Fruit fly (Drosophila melanogaster) whole organism, embryonic: Measurements from ENCODE around the gene Nepl3.

Source experiments
- Atf3 ChIP-seq: fragments of 200-800 bp; sonication (Bioruptor generic); optimal IDR thresholded peaks from 3 replicates; lab custom pipeline; 2016; ENCODE audit warnings: missing biosample characterization, missing genetic modification characterization
- Atf6 ChIP-seq: fragments of 200-800 bp; sonication (Bioruptor generic); IDR thresholded peaks from 2 replicates; pipeline ENCODE4 v1.3.6; 2022; ENCODE audit warnings: missing biosample characterization, missing genetic modification characterization
- BEAF-32 ChIP-seq: fragments of 200-800 bp; sonication (Bioruptor generic); optimal IDR thresholded peaks from 3 replicates; lab custom pipeline; 2017; ENCODE audit warnings: missing biosample characterization, missing genetic modification characterization, mild to moderate bottlenecking, moderate library complexity, missing genetic modification reagents
- CG10147 ChIP-seq: fragments of 200-800 bp; sonication (Bioruptor generic); optimal IDR thresholded peaks from 2 replicates; lab custom pipeline; 2019; ENCODE audit warnings: missing biosample characterization, mild to moderate bottlenecking, missing genetic modification characterization, moderate library complexity
- CG10431 ChIP-seq: fragments of 200-800 bp; sonication (Bioruptor generic); optimal IDR thresholded peaks from 3 replicates; lab custom pipeline; 2018; ENCODE audit warnings: missing biosample characterization, mild to moderate bottlenecking, missing genetic modification characterization
- CG10543 ChIP-seq: fragments of 200-800 bp; sonication (Bioruptor generic); optimal IDR thresholded peaks from 3 replicates; lab custom pipeline; 2017; ENCODE audit warnings: missing biosample characterization, mild to moderate bottlenecking, missing genetic modification characterization, moderate library complexity
- CG11504 ChIP-seq: fragments of 200-800 bp; sonication (Bioruptor generic); optimal IDR thresholded peaks from 3 replicates; lab custom pipeline; 2019; ENCODE audit warnings: missing biosample characterization, mild to moderate bottlenecking, missing genetic modification characterization, moderate library complexity
- CG13287 ChIP-seq: fragments of 200-800 bp; sonication (Bioruptor generic); IDR thresholded peaks from 2 replicates; pipeline ENCODE4 v1.3.6; 2022; ENCODE audit warnings: missing biosample characterization, missing genetic modification characterization; ENCODE audit not compliant: partially characterized antibody
- CG15269 ChIP-seq: fragments of 200-800 bp; sonication (Bioruptor generic); optimal IDR thresholded peaks from 2 replicates; lab custom pipeline; 2018; ENCODE audit warnings: missing biosample characterization, mild to moderate bottlenecking, missing genetic modification characterization, moderate library complexity
- CG1603 ChIP-seq: fragments of 200-800 bp; sonication (Bioruptor generic); optimal IDR thresholded peaks from 2 replicates; lab custom pipeline; 2019; ENCODE audit warnings: missing biosample characterization, mild to moderate bottlenecking, missing genetic modification characterization, moderate library complexity
- CG18262 ChIP-seq: fragments of 200-800 bp; optimal IDR thresholded peaks from 3 replicates; lab custom pipeline; 2019; ENCODE audit warnings: missing biosample characterization, mild to moderate bottlenecking, missing genetic modification characterization, moderate library complexity
- CG18599 ChIP-seq: fragments of 200-800 bp; sonication (Bioruptor generic); optimal IDR thresholded peaks from 3 replicates; lab custom pipeline; 2017; ENCODE audit warnings: missing biosample characterization, missing genetic modification characterization, mild to moderate bottlenecking, moderate library complexity, missing genetic modification reagents
- CG18764 ChIP-seq: fragments of 200-800 bp; sonication (Bioruptor generic); optimal IDR thresholded peaks from 3 replicates; lab custom pipeline; 2016; ENCODE audit warnings: missing biosample characterization, missing genetic modification characterization
- CG3163 ChIP-seq: fragments of 200-800 bp; sonication (Bioruptor generic); optimal IDR thresholded peaks from 3 replicates; lab custom pipeline; 2016; ENCODE audit warnings: missing biosample characterization, missing genetic modification characterization
- CG32532 ChIP-seq: fragments of 200-800 bp; sonication (Bioruptor generic); IDR thresholded peaks from 2 replicates; pipeline ENCODE4 v1.3.6; 2022; ENCODE audit warnings: missing biosample characterization, missing genetic modification characterization
- CG34376 ChIP-seq: fragments of 200-800 bp; sonication (Bioruptor generic); optimal IDR thresholded peaks from 2 replicates; lab custom pipeline; 2018; ENCODE audit warnings: missing biosample characterization, mild to moderate bottlenecking, missing genetic modification characterization
- CG7987 ChIP-seq: fragments of 200-800 bp; sonication (Bioruptor generic); optimal IDR thresholded peaks from 2 replicates; lab custom pipeline; 2018; ENCODE audit warnings: missing biosample characterization, mild to moderate bottlenecking, missing genetic modification characterization, moderate library complexity
- CG8290 ChIP-seq, 3 experiments: fragments of 200-800 bp; sonication (Bioruptor generic); optimal IDR thresholded peaks; 2 replicates each; lab custom pipeline; 2016 to 2019; ENCODE audit warnings: missing biosample characterization in 3 of 3, missing genetic modification characterization in 3 of 3, mild to moderate bottlenecking in 2 of 3, moderate library complexity in 1 of 3
- CG8478 ChIP-seq: fragments of >200 bp; optimal IDR thresholded peaks from 2 replicates; lab custom pipeline; 2018
- CG9609 ChIP-seq: fragments of 200-800 bp; sonication (Bioruptor generic); optimal IDR thresholded peaks from 3 replicates; lab custom pipeline; 2016; ENCODE audit warnings: missing biosample characterization, missing genetic modification characterization
- CkIIα-i1 ChIP-seq: fragments of 200-800 bp; sonication (Bioruptor generic); IDR thresholded peaks from 2 replicates; pipeline ENCODE4 v1.3.6; 2022; ENCODE audit warnings: missing biosample characterization, missing genetic modification characterization
- Med ChIP-seq: fragments of 200-800 bp; sonication (Bioruptor generic); peaks from one replicate; lab custom pipeline; 2016; ENCODE audit warnings: missing biosample characterization, missing genetic modification characterization, mild to moderate bottlenecking, inconsistent platforms, moderate library complexity
- NC2α ChIP-seq: fragments of 200-800 bp; sonication (Bioruptor generic); optimal IDR thresholded peaks from 2 replicates; lab custom pipeline; 2016; ENCODE audit warnings: missing biosample characterization, missing genetic modification characterization
- NC2β ChIP-seq: fragments of 200-800 bp; sonication (Bioruptor generic); optimal IDR thresholded peaks from 2 replicates; lab custom pipeline; 2016; ENCODE audit warnings: missing biosample characterization, missing genetic modification characterization
- NFAT ChIP-seq: fragments of 200-800 bp; sonication (Bioruptor generic); IDR thresholded peaks from 2 replicates; pipeline ENCODE4 v1.3.6; 2022; ENCODE audit warnings: missing biosample characterization, missing genetic modification characterization
- Scr ChIP-seq: fragments of 200-800 bp; sonication (Bioruptor generic); IDR thresholded peaks from 2 replicates; pipeline ENCODE4 v1.3.6; 2022; ENCODE audit warnings: missing biosample characterization, missing genetic modification characterization; ENCODE audit not compliant: partially characterized antibody
- Sry-δ ChIP-seq: fragments of 200-800 bp; sonication (Bioruptor generic); optimal IDR thresholded peaks from 2 replicates; lab custom pipeline; 2016; ENCODE audit warnings: missing biosample characterization, missing genetic modification characterization
- Tbp ChIP-seq: fragments of >200 bp; optimal IDR thresholded peaks from 2 replicates; lab custom pipeline; 2018; ENCODE audit warnings: missing biosample characterization, missing genetic modification characterization
- Trl ChIP-seq, 3 experiments: fragments of >200 bp in 2 of 3; fragments of 200-800 bp in 1 of 3; sonication (Bioruptor generic) in 1 of 3; optimal IDR thresholded peaks; 2 replicates in 1 of 3; 3 replicates in 2 of 3; lab custom pipeline; 2016 to 2017; ENCODE audit warnings: missing biosample characterization in 1 of 3, missing genetic modification characterization in 1 of 3
- Xbp1 ChIP-seq: fragments of 200-800 bp; sonication (Bioruptor generic); optimal IDR thresholded peaks from 3 replicates; lab custom pipeline; 2016; ENCODE audit warnings: missing biosample characterization, mild to moderate bottlenecking, missing genetic modification characterization
- YL-1 ChIP-seq: fragments of 200-800 bp; sonication (Bioruptor generic); optimal IDR thresholded peaks from 3 replicates; lab custom pipeline; 2017; ENCODE audit warnings: missing biosample characterization, mild to moderate bottlenecking, missing genetic modification characterization
- ap ChIP-seq: fragments of 200-800 bp; sonication (Bioruptor generic); IDR thresholded peaks from 2 replicates; pipeline ENCODE4 v1.3.6; 2022; ENCODE audit warnings: missing biosample characterization, missing genetic modification characterization
- ase ChIP-seq: fragments of 200-800 bp; sonication (Bioruptor generic); IDR thresholded peaks from 3 replicates; pipeline ENCODE4 v1.3.6; 2022; ENCODE audit warnings: missing biosample characterization, missing genetic modification characterization
- bsh ChIP-seq, 2 experiments: fragments of 200-800 bp; sonication (Bioruptor generic); optimal IDR thresholded peaks; 2 replicates each; lab custom pipeline; 2017 to 2018; ENCODE audit warnings: mild to moderate bottlenecking in 2 of 2, missing biosample characterization in 2 of 2, missing genetic modification characterization in 2 of 2, moderate library complexity in 1 of 2
- cato ChIP-seq: fragments of 200-800 bp; sonication (Bioruptor generic); optimal IDR thresholded peaks from 2 replicates; lab custom pipeline; 2016; ENCODE audit warnings: missing biosample characterization, missing genetic modification characterization, borderline replicate concordance
- ci ChIP-seq: fragments of 200-800 bp; sonication (Bioruptor generic); IDR thresholded peaks from 3 replicates; pipeline ENCODE4 v1.3.6; 2022; ENCODE audit warnings: missing biosample characterization, missing genetic modification characterization
- dpn ChIP-seq, 2 experiments: fragments of 200-800 bp; sonication (Bioruptor generic); optimal IDR thresholded peaks; 3 replicates each; lab custom pipeline; 2016; ENCODE audit warnings: missing biosample characterization in 2 of 2, missing genetic modification characterization in 2 of 2
- gem ChIP-seq: fragments of 200-800 bp; sonication (Bioruptor generic); optimal IDR thresholded peaks from 2 replicates; lab custom pipeline; 2019; ENCODE audit warnings: missing biosample characterization, mild to moderate bottlenecking, missing genetic modification characterization, moderate library complexity
- inv ChIP-seq: fragments of 200-800 bp; sonication (Bioruptor generic); IDR thresholded peaks from 2 replicates; pipeline ENCODE4 v1.3.6; 2022; ENCODE audit warnings: missing biosample characterization, missing genetic modification characterization; ENCODE audit not compliant: partially characterized antibody
- lab ChIP-seq: fragments of 200-800 bp; sonication (Bioruptor generic); optimal IDR thresholded peaks from 3 replicates; lab custom pipeline; 2017; ENCODE audit warnings: missing biosample characterization, missing genetic modification characterization, mild to moderate bottlenecking, moderate library complexity, missing genetic modification reagents
- nerfin-2 ChIP-seq: fragments of 200-800 bp; sonication (Bioruptor generic); IDR thresholded peaks from 2 replicates; pipeline ENCODE4 v1.3.6; 2022; ENCODE audit warnings: missing biosample characterization, missing genetic modification characterization; ENCODE audit not compliant: partially characterized antibody
- nmo ChIP-seq: fragments of 200-800 bp; sonication (Bioruptor generic); optimal IDR thresholded peaks from 2 replicates; lab custom pipeline; 2018; ENCODE audit warnings: missing biosample characterization, mild to moderate bottlenecking, missing genetic modification characterization, moderate library complexity
- stc ChIP-seq: fragments of 200-800 bp; sonication (Bioruptor generic); IDR thresholded peaks from 2 replicates; pipeline ENCODE4 v1.3.6; 2022; ENCODE audit warnings: missing biosample characterization, missing genetic modification characterization
- tgo ChIP-seq: fragments of 200-800 bp; sonication (Bioruptor generic); IDR thresholded peaks from 3 replicates; pipeline ENCODE4 v1.3.6; 2022; ENCODE audit warnings: missing biosample characterization, missing genetic modification characterization
- twi ChIP-seq: fragments of 200-800 bp; optimal IDR thresholded peaks from 2 replicates; lab custom pipeline; 2019; ENCODE audit warnings: missing biosample characterization, mild to moderate bottlenecking, missing genetic modification characterization, moderate library complexity
- vnd ChIP-seq: fragments of 200-800 bp; sonication (Bioruptor generic); IDR thresholded peaks from 3 replicates; pipeline ENCODE4 v1.3.6; 2022; ENCODE audit warnings: missing biosample characterization, missing genetic modification characterization; ENCODE audit not compliant: partially characterized antibody
- wdn ChIP-seq: fragments of 200-800 bp; sonication (Bioruptor generic); IDR thresholded peaks from 2 replicates; pipeline ENCODE4 v1.3.6; 2022; ENCODE audit warnings: missing biosample characterization, missing genetic modification characterization

The Nepl3 gene

dm6 chr2L:5070797-5071579 is 12.9 kb upstream of the Nepl3 start, which contains the start of gene RpL37A (continued):
- TF ChIP-seq CG10147 (peak; percentile 67), CG7987 (GFP tag; lab: Kevin White, UChicago) (peak; percentile 96), CG15269 (tag; lab: Kevin White, UChicago) (peak; percentile 57), lab (GFP tag; lab: Kevin White, UChicago) (peak; percentile 94), CG10431 (peak; percentile 85), NC2α (GFP tag; lab: Kevin White, UChicago) (peak; percentile 73), CG1603 (tag; lab: Kevin White, UChicago) (peak; percentile 76), CG8290 (GFP tag; optimal IDR thresholded peaks at IDR 0.05; lab: Kevin White, UChicago) (peak; percentile 86), CG8290 (tag; optimal IDR thresholded peaks at IDR 0.05; lab: Kevin White, UChicago) (peak; percentile 81 to 89), vnd (no peak), ase (GFP tag; lab: Robert Waterston, UW) (peak; percentile 57; the same call in 1 of the 3 replicates), nerfin-2 (no peak), gem (no peak), ci (GFP tag; lab: Robert Waterston, UW) (peak; percentile 96), Trl (optimal IDR thresholded peaks at IDR 0.05; lab: Kevin White, UChicago) (no peak), Trl (GFP tag; optimal IDR thresholded peaks at IDR 0.05; lab: Kevin White, UChicago) (peak; percentile 89), ap (peak; percentile 34), NC2β (GFP tag; lab: Kevin White, UChicago) (peak; percentile 94), YL-1 (GFP tag; lab: Kevin White, UChicago) (peak; percentile 97), CG18262 (peak; percentile 69), CG18764 (GFP tag; lab: Kevin White, UChicago) (peak; percentile 78), Sry-δ (GFP tag; lab: Kevin White, UChicago) (peak; percentile 77), CkIIα-i1 (GFP tag; lab: Robert Waterston, UW) (no peak), tgo (GFP tag; lab: Robert Waterston, UW) (peak; percentile 53; the same call in 2 of the 3 replicates), Scr (peak; percentile 37; the same call in 1 of the 2 replicates), bsh (GFP tag; optimal IDR thresholded peaks at IDR 0.05; lab: Kevin White, UChicago) (peak in 1 of 2 experiments; percentile 71), Med (GFP tag; lab: Kevin White, UChicago) (peak; percentile 99), Atf3 (no peak), CG34376 (peak; percentile 96), wdn (peak; percentile 56; the same call in 1 of the 2 replicates), twi (tag; lab: Kevin White, UChicago) (peak; percentile 53), cato (GFP tag; lab: Kevin White, UChicago) (no peak), dpn (GFP tag; optimal IDR thresholded peaks at IDR 0.05; lab: Kevin White, UChicago) (peak; percentile 72 to 90), nmo (GFP tag; lab: Kevin White, UChicago) (peak; percentile 81), CG18599 (peak; percentile 88), CG3163 (GFP tag; lab: Kevin White, UChicago) (peak; percentile 63), inv (GFP tag; lab: Robert Waterston, UW) (no peak; the same call in 1 of the 2 replicates), CG8478 (lab: Kevin White, UChicago) (no peak), CG9609 (GFP tag; lab: Kevin White, UChicago) (peak; percentile 47), CG11504 (tag; lab: Kevin White, UChicago) (peak; percentile 78), Xbp1 (GFP tag; lab: Kevin White, UChicago) (peak; percentile 75), CG13287 (no peak; the same call in 1 of the 2 replicates), CG32532 (GFP tag; lab: Robert Waterston, UW) (peak; percentile 84), CG10543 (peak; percentile 81), stc (peak; percentile 78), Atf6 (GFP tag; lab: Robert Waterston, UW) (peak; percentile 78), Tbp (no peak), NFAT (GFP tag; lab: Robert Waterston, UW) (no peak; the same call in 1 of the 2 replicates), BEAF-32 (GFP tag; lab: Kevin White, UChicago) (peak; percentile 56)
